Worm (Caenorhabditis elegans): ENCODE results near the gene Y62H9A.2.

DNA sequence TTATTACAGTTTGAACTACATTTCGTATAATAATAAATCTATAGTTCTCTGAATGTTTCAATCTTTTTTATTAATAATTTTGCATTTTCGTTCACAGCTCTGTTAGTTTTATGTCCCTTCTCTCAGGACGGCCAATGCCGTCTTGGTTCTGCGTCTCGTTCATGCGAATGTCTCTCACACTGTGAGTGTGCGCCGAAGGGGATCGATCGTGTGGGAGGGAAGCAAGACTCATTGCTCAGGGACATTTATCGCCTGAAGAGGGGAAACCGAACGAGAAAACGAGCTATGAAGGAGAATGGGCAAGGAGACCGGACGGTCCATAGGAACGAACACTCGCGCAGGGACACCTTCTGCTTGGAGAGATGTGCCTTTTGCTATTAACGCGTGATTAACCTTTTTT lies 21.0 kb upstream of the Y62H9A.2 start:
- TF ChIP-seq pha-4 (tag; optimal IDR thresholded peaks at IDR 0.05) (no peak), snpc-4 (tag; optimal IDR thresholded peaks at IDR 0.05) (no peak), drap-1 (GFP tag; optimal IDR thresholded peaks at IDR 0.05) (no peak)
